Worm (Caenorhabditis elegans) whole organism, L2 larva: Measurements from ENCODE around the gene R02D5.24.

ENCODE experiments used
- elt-1 ChIP-seq: fragments of 150-350 bp; optimal IDR thresholded peaks from 2 replicates; lab custom pipeline; 2014; ENCODE audit warnings: missing biosample characterization, missing genetic modification characterization
- lsy-2 ChIP-seq, 2 experiments: fragments of 150-350 bp in 1 of 2; sonication (generic microtip) in 1 of 2; optimal IDR thresholded peaks; 2 replicates each; lab custom pipeline; 2014 to 2017; ENCODE audit warnings: missing biosample characterization in 2 of 2, missing genetic modification characterization in 2 of 2

ce11 chrV:14481987-14482386 is 19.2 kb upstream of the R02D5.24 start, which contains the start of gene R02D5.10:
- TF ChIP-seq lsy-2 (tag; optimal IDR thresholded peaks at IDR 0.05; lab: Kevin White, UChicago) (no peak), elt-1 (tag; lab: Kevin White, UChicago) (no peak)
